Fruit fly (Drosophila melanogaster) whole organism, embryonic: ENCODE results near the gene CG11617.

Experiments
- Atf6 ChIP-seq: fragments of 200-800 bp; sonication (Bioruptor generic); IDR thresholded peaks from 2 replicates; pipeline ENCODE4 v1.3.6; 2022; ENCODE audit warnings: missing biosample characterization, missing genetic modification characterization
- CG10462 ChIP-seq: fragments of 200-800 bp; sonication (Bioruptor generic); optimal IDR thresholded peaks from 2 replicates; lab custom pipeline; 2016; ENCODE audit warnings: missing biosample characterization, missing genetic modification characterization
- CG10543 ChIP-seq: fragments of 200-800 bp; sonication (Bioruptor generic); optimal IDR thresholded peaks from 3 replicates; lab custom pipeline; 2017; ENCODE audit warnings: missing biosample characterization, mild to moderate bottlenecking, missing genetic modification characterization, moderate library complexity
- CG10979 ChIP-seq: fragments of 200-800 bp; sonication (Bioruptor generic); optimal IDR thresholded peaks from 2 replicates; lab custom pipeline; 2018; ENCODE audit warnings: missing biosample characterization, mild to moderate bottlenecking, missing genetic modification characterization, moderate library complexity
- CG11695 ChIP-seq: fragments of 200-800 bp; sonication (Bioruptor generic); IDR thresholded peaks from 3 replicates; pipeline ENCODE4 v1.3.6; 2022; ENCODE audit warnings: missing biosample characterization, missing genetic modification characterization
- CG12155 ChIP-seq: fragments of 200-800 bp; sonication (Bioruptor generic); optimal IDR thresholded peaks from 3 replicates; lab custom pipeline; 2016; ENCODE audit warnings: missing biosample characterization, missing genetic modification characterization
- CG12391 ChIP-seq: fragments of 200-800 bp; sonication (Bioruptor generic); optimal IDR thresholded peaks from 3 replicates; lab custom pipeline; 2018; ENCODE audit warnings: missing biosample characterization, mild to moderate bottlenecking, missing genetic modification characterization, moderate library complexity
- CG13123 ChIP-seq: fragments of 200-800 bp; sonication (Bioruptor generic); optimal IDR thresholded peaks from 2 replicates; lab custom pipeline; 2016; ENCODE audit warnings: missing biosample characterization, missing genetic modification characterization
- CG14860 ChIP-seq: fragments of 200-800 bp; sonication (Bioruptor generic); IDR thresholded peaks from 3 replicates; pipeline ENCODE4 v1.3.6; 2022; ENCODE audit warnings: missing biosample characterization, missing genetic modification characterization; ENCODE audit not compliant: partially characterized antibody
- CG16779 ChIP-seq: fragments of 200-800 bp; sonication (Bioruptor generic); IDR thresholded peaks from 2 replicates; pipeline ENCODE4 v1.3.6; 2022; ENCODE audit warnings: missing biosample characterization, missing genetic modification characterization
- CG31441 ChIP-seq: fragments of 200-800 bp; sonication (Bioruptor generic); IDR thresholded peaks from 2 replicates; pipeline ENCODE4 v1.3.6; 2022; ENCODE audit warnings: missing biosample characterization, missing genetic modification characterization
- CG33213 ChIP-seq: fragments of 200-800 bp; sonication (Bioruptor generic); optimal IDR thresholded peaks from 3 replicates; lab custom pipeline; 2016; ENCODE audit warnings: missing biosample characterization, missing genetic modification characterization
- CG6683 ChIP-seq: fragments of 200-800 bp; sonication (Bioruptor generic); optimal IDR thresholded peaks from 2 replicates; lab custom pipeline; 2017; ENCODE audit warnings: missing biosample characterization, mild to moderate bottlenecking, missing genetic modification characterization, missing genetic modification reagents
- CG6791 ChIP-seq: fragments of 200-800 bp; sonication (Bioruptor generic); IDR thresholded peaks from 3 replicates; pipeline ENCODE4 v1.3.6; 2022; ENCODE audit warnings: missing biosample characterization, missing genetic modification characterization; ENCODE audit not compliant: partially characterized antibody
- CG8944 ChIP-seq: fragments of 200-800 bp; sonication (Bioruptor generic); optimal IDR thresholded peaks from 3 replicates; lab custom pipeline; 2016; ENCODE audit warnings: missing biosample characterization, missing genetic modification characterization
- CG9876 ChIP-seq: fragments of 200-800 bp; sonication (Bioruptor generic); optimal IDR thresholded peaks from 2 replicates; lab custom pipeline; 2016; ENCODE audit warnings: missing biosample characterization, missing genetic modification characterization
- CHES-1-like ChIP-seq: fragments of 200-800 bp; sonication (Bioruptor generic); optimal IDR thresholded peaks from 2 replicates; lab custom pipeline; 2016; ENCODE audit warnings: missing biosample characterization, missing genetic modification characterization
- Chrac-16 ChIP-seq: fragments of 200-800 bp; sonication (Bioruptor generic); optimal IDR thresholded peaks from 3 replicates; lab custom pipeline; 2016; ENCODE audit warnings: missing biosample characterization, missing genetic modification characterization
- D ChIP-seq, 2 experiments: fragments of 200-800 bp in 1 of 2; fragments of >200 bp in 1 of 2; sonication (Bioruptor generic) in 1 of 2; optimal IDR thresholded peaks; 2 replicates in 1 of 2; 3 replicates in 1 of 2; lab custom pipeline; 2017; ENCODE audit warnings: mild to moderate bottlenecking in 1 of 2, missing biosample characterization in 1 of 2, missing genetic modification characterization in 1 of 2, missing genetic modification reagents in 1 of 2
- Dad ChIP-seq: fragments of 200-800 bp; sonication (Bioruptor generic); optimal IDR thresholded peaks from 3 replicates; lab custom pipeline; 2016; ENCODE audit warnings: missing biosample characterization, missing genetic modification characterization
- Dref ChIP-seq: fragments of 200-800 bp; sonication (Bioruptor generic); IDR thresholded peaks from 2 replicates; pipeline ENCODE4 v1.3.6; 2022; ENCODE audit warnings: missing biosample characterization, missing genetic modification characterization
- Drgx ChIP-seq: fragments of 200-800 bp; sonication (Bioruptor generic); IDR thresholded peaks from 2 replicates; pipeline ENCODE4 v1.3.6; 2022; ENCODE audit warnings: missing biosample characterization, missing genetic modification characterization
- E2f1 ChIP-seq: fragments of 200-800 bp; sonication (Bioruptor generic); IDR thresholded peaks from 2 replicates; pipeline ENCODE4 v1.3.6; 2022; ENCODE audit warnings: missing biosample characterization, missing genetic modification characterization
- Gsc ChIP-seq: fragments of 200-800 bp; sonication (Bioruptor generic); IDR thresholded peaks from 2 replicates; pipeline ENCODE4 v1.3.6; 2022; ENCODE audit warnings: missing biosample characterization, missing genetic modification characterization
- Nf-YA ChIP-seq: fragments of 200-800 bp; sonication (Bioruptor generic); IDR thresholded peaks from 2 replicates; pipeline ENCODE4 v1.3.6; 2022; ENCODE audit warnings: missing biosample characterization, missing genetic modification characterization
- Oaz ChIP-seq: fragments of 200-800 bp; sonication (Bioruptor generic); IDR thresholded peaks from 2 replicates; pipeline ENCODE4 v1.3.6; 2022; ENCODE audit warnings: missing biosample characterization, missing genetic modification characterization
- Oli ChIP-seq: fragments of 200-800 bp; sonication (Bioruptor generic); optimal IDR thresholded peaks from 2 replicates; lab custom pipeline; 2018; ENCODE audit warnings: missing biosample characterization, mild to moderate bottlenecking, missing genetic modification characterization, moderate library complexity
- PHDP ChIP-seq: fragments of 200-800 bp; sonication (Bioruptor generic); optimal IDR thresholded peaks from 3 replicates; lab custom pipeline; 2018; ENCODE audit warnings: missing biosample characterization, mild to moderate bottlenecking, missing genetic modification characterization, moderate library complexity
- Poxn ChIP-seq: fragments of 200-800 bp; sonication (Bioruptor generic); IDR thresholded peaks from 2 replicates; pipeline ENCODE4 v1.3.6; 2022; ENCODE audit warnings: missing biosample characterization, missing genetic modification characterization
- Stat92E ChIP-seq, 3 experiments: fragments of >200 bp in 2 of 3; fragments of 200-800 bp in 1 of 3; sonication (Bioruptor generic) in 1 of 3; optimal IDR thresholded peaks; 2 replicates each; lab custom pipeline; 2017 to 2019; ENCODE audit warnings: missing biosample characterization in 3 of 3, missing genetic modification characterization in 3 of 3, mild to moderate bottlenecking in 1 of 3, moderate library complexity in 1 of 3
- da ChIP-seq: fragments of 200-800 bp; sonication (Bioruptor generic); optimal IDR thresholded peaks from 2 replicates; lab custom pipeline; 2016; ENCODE audit warnings: missing biosample characterization, missing genetic modification characterization
- dmrt11E ChIP-seq: fragments of 200-800 bp; sonication (Bioruptor generic); optimal IDR thresholded peaks from 3 replicates; lab custom pipeline; 2018; ENCODE audit warnings: missing biosample characterization, mild to moderate bottlenecking, missing genetic modification characterization, moderate library complexity
- eve ChIP-seq, 2 experiments: fragments of >200 bp; optimal IDR thresholded peaks; 2 replicates each; lab custom pipeline; 2017; ENCODE audit warnings: missing biosample characterization in 2 of 2, missing genetic modification characterization in 2 of 2
- exex ChIP-seq: fragments of 200-800 bp; sonication (Bioruptor generic); optimal IDR thresholded peaks from 4 replicates; lab custom pipeline; 2018; ENCODE audit warnings: missing biosample characterization, mild to moderate bottlenecking, missing genetic modification characterization, moderate library complexity
- fd64A ChIP-seq: fragments of 200-800 bp; sonication (Bioruptor generic); optimal IDR thresholded peaks from 3 replicates; lab custom pipeline; 2018; ENCODE audit warnings: missing biosample characterization, mild to moderate bottlenecking, missing genetic modification characterization
- gem ChIP-seq: fragments of 200-800 bp; sonication (Bioruptor generic); optimal IDR thresholded peaks from 2 replicates; lab custom pipeline; 2019; ENCODE audit warnings: missing biosample characterization, mild to moderate bottlenecking, missing genetic modification characterization, moderate library complexity
- grau ChIP-seq: fragments of 200-800 bp; optimal IDR thresholded peaks from 3 replicates; lab custom pipeline; 2019; ENCODE audit warnings: missing biosample characterization, mild to moderate bottlenecking, missing genetic modification characterization, moderate library complexity
- kah ChIP-seq: fragments of 200-800 bp; sonication (Bioruptor generic); optimal IDR thresholded peaks from 2 replicates; lab custom pipeline; 2018; ENCODE audit warnings: missing biosample characterization, mild to moderate bottlenecking, missing genetic modification characterization
- kni ChIP-seq: fragments of 200-800 bp; sonication (Bioruptor generic); optimal IDR thresholded peaks from 3 replicates; lab custom pipeline; 2017; ENCODE audit warnings: mild to moderate bottlenecking, missing biosample characterization, missing genetic modification reagents, missing genetic modification characterization
- nmo ChIP-seq: fragments of 200-800 bp; sonication (Bioruptor generic); optimal IDR thresholded peaks from 2 replicates; lab custom pipeline; 2018; ENCODE audit warnings: missing biosample characterization, mild to moderate bottlenecking, missing genetic modification characterization, moderate library complexity
- pan ChIP-seq, 4 experiments: fragments of >200 bp in 3 of 4; fragments of 200-800 bp in 1 of 4; sonication (Bioruptor generic) in 1 of 4; optimal IDR thresholded peaks in 3 of 4; IDR thresholded peaks in 1 of 4; 2 replicates each; pipeline versions ENCODE4 v1.3.6 to Lab custom; 2017 to 2022; ENCODE audit warnings: missing biosample characterization in 2 of 4, missing genetic modification characterization in 2 of 4, mixed read lengths in 1 of 4
- phol ChIP-seq: fragments of 200-800 bp; sonication (Bioruptor generic); optimal IDR thresholded peaks from 3 replicates; lab custom pipeline; 2018; ENCODE audit warnings: missing biosample characterization, mild to moderate bottlenecking, missing genetic modification characterization, moderate library complexity
- schlank ChIP-seq: fragments of 200-800 bp; sonication (Bioruptor generic); optimal IDR thresholded peaks from 2 replicates; lab custom pipeline; 2018; ENCODE audit warnings: missing biosample characterization, mild to moderate bottlenecking, missing genetic modification characterization
- scrt ChIP-seq: fragments of 200-800 bp; sonication (Bioruptor generic); optimal IDR thresholded peaks from 2 replicates; lab custom pipeline; 2018; ENCODE audit warnings: missing biosample characterization, mild to moderate bottlenecking, missing genetic modification characterization, moderate library complexity
- sr ChIP-seq: fragments of 200-800 bp; sonication (Bioruptor generic); IDR thresholded peaks from 3 replicates; pipeline ENCODE4 v1.3.6; 2022; ENCODE audit warnings: missing biosample characterization, missing genetic modification characterization
- stwl ChIP-seq: fragments of 200-800 bp; sonication (Bioruptor generic); optimal IDR thresholded peaks from 3 replicates; lab custom pipeline; 2018; ENCODE audit warnings: missing biosample characterization, mild to moderate bottlenecking, missing genetic modification characterization, moderate library complexity
- tin ChIP-seq: fragments of 200-800 bp; sonication (Bioruptor generic); optimal IDR thresholded peaks from 3 replicates; lab custom pipeline; 2016; ENCODE audit warnings: missing biosample characterization, missing genetic modification characterization
- tio ChIP-seq: fragments of 200-800 bp; sonication (Bioruptor generic); optimal IDR thresholded peaks from 2 replicates; lab custom pipeline; 2017; ENCODE audit warnings: missing biosample characterization, missing genetic modification characterization, inconsistent platforms

Gene CG11617

dm6 chr2L:249048-249825 lies 42.1 kb upstream of the CG11617 start (continued):
- TF ChIP-seq exex (tag; lab: Kevin White, UChicago) (no peak), Dref (GFP tag; lab: Robert Waterston, UW) (no peak), pan (optimal IDR thresholded peaks at IDR 0.05; lab: Kevin White, UChicago) (no peak), pan (GFP tag; optimal IDR thresholded peaks at IDR 0.05 in 1 of 2, IDR thresholded peaks at IDR 0.05 in 1 of 2) (peak in 1 of 2 experiments; percentile 43), CG33213 (no peak), Oli (tag; lab: Kevin White, UChicago) (no peak), E2f1 (GFP tag; lab: Robert Waterston, UW) (no peak), Drgx (GFP tag; lab: Robert Waterston, UW) (peak; percentile 62), Dad (GFP tag; lab: Kevin White, UChicago) (no peak), CG6791 (GFP tag; lab: Robert Waterston, UW) (no peak), kah (peak; percentile 7), CG6683 (GFP tag; lab: Kevin White, UChicago) (no peak), fd64A (GFP tag; lab: Kevin White, UChicago) (no peak), CG31441 (GFP tag; lab: Robert Waterston, UW) (peak; percentile 25; the same call in 1 of the 2 replicates), phol (tag; lab: Kevin White, UChicago) (no peak), CG10462 (GFP tag; lab: Kevin White, UChicago) (no peak), grau (peak; percentile 84), CG9876 (GFP tag; lab: Kevin White, UChicago) (no peak), scrt (peak; percentile 39), PHDP (tag; lab: Kevin White, UChicago) (no peak), dmrt11E (tag; lab: Kevin White, UChicago) (peak; percentile 5), da (GFP tag; lab: Kevin White, UChicago) (no peak), tio (peak; percentile 13), CG11695 (no peak), CG16779 (GFP tag; lab: Robert Waterston, UW) (0 out of 2 replicates have a peak, but pooled peaks have one; percentile 9), CG10543 (peak; percentile 28), sr (GFP tag; lab: Robert Waterston, UW) (no peak), Stat92E (GFP tag; optimal IDR thresholded peaks at IDR 0.05; lab: Kevin White, UChicago) (peak in 1 of 3 experiments; percentile 15), CG10979 (peak; percentile 15), Atf6 (GFP tag; lab: Robert Waterston, UW) (peak; percentile 15; the same call in 1 of the 2 replicates), CG12155 (GFP tag; lab: Kevin White, UChicago) (peak; percentile 31), gem (tag; lab: Kevin White, UChicago) (peak; percentile 47), Nf-YA (no peak), kni (peak; percentile 94), CG8944 (GFP tag; lab: Kevin White, UChicago) (peak; percentile 10), D (optimal IDR thresholded peaks at IDR 0.05; lab: Kevin White, UChicago) (no peak), D (GFP tag; optimal IDR thresholded peaks at IDR 0.05; lab: Kevin White, UChicago) (peak; percentile 14), Gsc (GFP tag; lab: Robert Waterston, UW) (no peak), tin (no peak), Oaz (GFP tag; lab: Robert Waterston, UW) (no peak), Chrac-16 (GFP tag; lab: Kevin White, UChicago) (no peak), CG12391 (tag; lab: Kevin White, UChicago) (peak; percentile 6), Poxn (no peak), nmo (GFP tag; lab: Kevin White, UChicago) (peak; percentile 6), CG13123 (no peak), schlank (tag; lab: Kevin White, UChicago) (no peak), CHES-1-like (GFP tag; lab: Kevin White, UChicago) (peak; percentile 26), stwl (tag; lab: Kevin White, UChicago) (no peak), eve (GFP tag; optimal IDR thresholded peaks at IDR 0.05; lab: Kevin White, UChicago) (peak in 1 of 2 experiments; percentile 48), CG14860 (no peak)
